Fruit fly (Drosophila melanogaster): Measurements from ENCODE around the gene Cyp6d5.

The Cyp6d5 gene

dm6 chr3R:13986648-13987047, 42.4 kb upstream of the Cyp6d5 start:
- TF ChIP-seq Hr83 (GFP tag; optimal IDR thresholded peaks at IDR 0.05; ENCODE audit: poor library complexity, severe bottlenecking) = no peak
- no peak for TF ChIP-seq Dif (GFP tag; optimal IDR thresholded peaks at IDR 0.05; ENCODE audit: partially characterized antibody)
- TF ChIP-seq psq (GFP tag; optimal IDR thresholded peaks at IDR 0.05) = no peak
- TF ChIP-seq Vsx2 (GFP tag; optimal IDR thresholded peaks at IDR 0.05; ENCODE audit: partially characterized antibody) = no peak
- TF ChIP-seq dsf (GFP tag; optimal IDR thresholded peaks at IDR 0.05; ENCODE audit: borderline replicate concordance) = no peak
- TF ChIP-seq sage (GFP tag; optimal IDR thresholded peaks at IDR 0.05) = no peak
- TF ChIP-seq jim (GFP tag; optimal IDR thresholded peaks at IDR 0.05) = no peak
- no peak for TF ChIP-seq brk (GFP tag; optimal IDR thresholded peaks at IDR 0.05)

dm6 chr3R:13988923-13989436, 40.0 kb upstream of the Cyp6d5 start:
- TF ChIP-seq N (GFP tag; optimal IDR thresholded peaks at IDR 0.05) (no peak), pan (optimal IDR thresholded peaks at IDR 0.05) (no peak), ey (GFP tag; optimal IDR thresholded peaks at IDR 0.05) (no peak), GATAd (GFP tag; optimal IDR thresholded peaks at IDR 0.05) (no peak), usp (GFP tag; optimal IDR thresholded peaks at IDR 0.05) (no peak), Hnf4 (GFP tag; optimal IDR thresholded peaks at IDR 0.05) (no peak), foxo (GFP tag; optimal IDR thresholded peaks at IDR 0.05) (no peak), br (GFP tag; optimal IDR thresholded peaks at IDR 0.05) (no peak), Mio (GFP tag; optimal IDR thresholded peaks at IDR 0.05) (no peak), Sp1 (GFP tag; optimal IDR thresholded peaks at IDR 0.05) (no peak), dmrt93B (GFP tag; optimal IDR thresholded peaks at IDR 0.05) (no peak), jim (GFP tag; optimal IDR thresholded peaks at IDR 0.05) (no peak)

dm6 chr3R:13989453-13989852, 39.6 kb upstream of the Cyp6d5 start:
- TF ChIP-seq h (GFP tag; optimal IDR thresholded peaks at IDR 0.05) (no peak), Hr83 (GFP tag; optimal IDR thresholded peaks at IDR 0.05; ENCODE audit: poor library complexity, severe bottlenecking) (no peak), Rel (GFP tag; optimal IDR thresholded peaks at IDR 0.05) (no peak), Rel (tag; optimal IDR thresholded peaks at IDR 0.05) (no peak), HLH106 (tag; optimal IDR thresholded peaks at IDR 0.05) (no peak), CG9705 (GFP tag; optimal IDR thresholded peaks at IDR 0.05) (no peak), GATAd (GFP tag; optimal IDR thresholded peaks at IDR 0.05) (no peak), Vsx2 (GFP tag; optimal IDR thresholded peaks at IDR 0.05; ENCODE audit: partially characterized antibody) (no peak), Mio (GFP tag; optimal IDR thresholded peaks at IDR 0.05) (no peak), lola (GFP tag; optimal IDR thresholded peaks at IDR 0.05) (no peak), sage (GFP tag; optimal IDR thresholded peaks at IDR 0.05) (no peak), CG32264 (GFP tag; optimal IDR thresholded peaks at IDR 0.05) (no peak), Dif (GFP tag; optimal IDR thresholded peaks at IDR 0.05; ENCODE audit: partially characterized antibody) (no peak), OdsH (GFP tag; optimal IDR thresholded peaks at IDR 0.05) (no peak), ey (GFP tag; optimal IDR thresholded peaks at IDR 0.05) (no peak), dl (GFP tag; optimal IDR thresholded peaks at IDR 0.05; ENCODE audit: insufficient read depth in 1 of 2, partially characterized antibody in 2 of 2) (no peak), dsf (GFP tag; optimal IDR thresholded peaks at IDR 0.05; ENCODE audit: borderline replicate concordance) (no peak)

dm6 chr3R:13990109-13990508, 38.9 kb upstream of the Cyp6d5 start:
- no peak for TF ChIP-seq dsf (GFP tag; optimal IDR thresholded peaks at IDR 0.05; ENCODE audit: borderline replicate concordance)
- no peak for TF ChIP-seq Abd-B (GFP tag; optimal IDR thresholded peaks at IDR 0.05)
- TF ChIP-seq Jra (GFP tag; optimal IDR thresholded peaks at IDR 0.05) = no peak
- TF ChIP-seq tai (GFP tag; optimal IDR thresholded peaks at IDR 0.05) = no peak
- no peak for TF ChIP-seq ey (GFP tag; optimal IDR thresholded peaks at IDR 0.05)
- TF ChIP-seq jim (GFP tag; optimal IDR thresholded peaks at IDR 0.05) = no peak
- TF ChIP-seq brk (GFP tag; optimal IDR thresholded peaks at IDR 0.05) = no peak
- peak; percentile 17 for TF ChIP-seq Hr83 (GFP tag; optimal IDR thresholded peaks at IDR 0.05; ENCODE audit: poor library complexity, severe bottlenecking)

- TF ChIP-seq Vsx2 (GFP tag; optimal IDR thresholded peaks at IDR 0.05; ENCODE audit: partially characterized antibody) (no peak), jim (GFP tag; optimal IDR thresholded peaks at IDR 0.05) (peak; percentile 53), Myc (optimal IDR thresholded peaks at IDR 0.05) (no peak), tai (GFP tag; optimal IDR thresholded peaks at IDR 0.05) (no peak)
These were observed 36.9 kb upstream of the Cyp6d5 start for dm6 chr3R:13992126-13992535.

All from whole organism, wandering third instar larva.